Fruit fly (Drosophila melanogaster): ENCODE data around the gene CG32536.

The CG32536 gene

DNA sequence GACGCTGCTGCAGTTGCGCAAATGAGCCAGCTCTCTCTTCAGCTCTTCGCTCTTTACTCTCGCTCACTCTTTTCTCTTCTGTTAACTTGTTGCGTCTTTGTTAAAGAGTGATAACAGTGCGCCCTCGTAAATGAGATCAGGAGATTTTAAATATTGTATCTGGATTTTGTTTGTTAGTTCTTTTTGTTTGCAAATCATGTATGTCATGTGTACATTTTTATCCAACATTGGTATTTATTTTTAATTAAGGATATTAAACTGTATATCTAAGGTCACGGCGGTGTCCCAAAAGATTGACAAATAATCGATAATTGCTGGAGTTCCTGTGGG lies 22.1 kb upstream of the CG32536 start:
- peak; percentile 38 for TF ChIP-seq Eip75B (GFP tag; optimal IDR thresholded peaks at IDR 0.05)
- TF ChIP-seq CG32006 (GFP tag; optimal IDR thresholded peaks at IDR 0.05): peak; percentile 23
- peak; percentile 73 for TF ChIP-seq Met (GFP tag; optimal IDR thresholded peaks at IDR 0.05)
- TF ChIP-seq Eip78C (GFP tag): peak; percentile 90
- peak; percentile 21; the same call in 1 of the 2 replicates for TF ChIP-seq Gug (GFP tag; IDR thresholded peaks at IDR 0.05)
- TF ChIP-seq CG11902 (GFP tag; optimal IDR thresholded peaks at IDR 0.05): peak; percentile 27
- no peak for TF ChIP-seq Blimp-1 (GFP tag; optimal IDR thresholded peaks at IDR 0.05)
- TF ChIP-seq CG1621 (tag; optimal IDR thresholded peaks at IDR 0.05): peak; percentile 27
- TF ChIP-seq CG6792 (GFP tag; optimal IDR thresholded peaks at IDR 0.05): peak; percentile 37
- TF ChIP-seq Ets21C (GFP tag; optimal IDR thresholded peaks at IDR 0.05): peak; percentile 29
- peak; percentile 52 for TF ChIP-seq CG10669 (GFP tag; optimal IDR thresholded peaks at IDR 0.05)
- TF ChIP-seq fd59A (GFP tag; optimal IDR thresholded peaks at IDR 0.05): peak; percentile 43
- no peak for TF ChIP-seq fd85E (GFP tag; optimal IDR thresholded peaks at IDR 0.05)
- TF ChIP-seq CG34406 (GFP tag; optimal IDR thresholded peaks at IDR 0.05): peak; percentile 31
- TF ChIP-seq Lpt (GFP tag; optimal IDR thresholded peaks at IDR 0.05): no peak
- TF ChIP-seq CG8319 (GFP tag; optimal IDR thresholded peaks at IDR 0.05): no peak
- no peak for TF ChIP-seq fkh (GFP tag; optimal IDR thresholded peaks at IDR 0.05)
- TF ChIP-seq CG16779 (tag; optimal IDR thresholded peaks at IDR 0.05): no peak
- peak; percentile 63 for TF ChIP-seq CG8632 (GFP tag; optimal IDR thresholded peaks at IDR 0.05)
- TF ChIP-seq topi (GFP tag; optimal IDR thresholded peaks at IDR 0.05): peak; percentile 66
- peak; percentile 63 for TF ChIP-seq dsx (GFP tag; optimal IDR thresholded peaks at IDR 0.05; ENCODE audit: poor library complexity, severe bottlenecking)
- peak; percentile 39 for TF ChIP-seq CG11762 (GFP tag; optimal IDR thresholded peaks at IDR 0.05; ENCODE audit: insufficient read depth)
- peak; percentile 64 for TF ChIP-seq Hr4 (GFP tag; optimal IDR thresholded peaks at IDR 0.05)
- TF ChIP-seq ss (GFP tag; optimal IDR thresholded peaks at IDR 0.05): peak in 1 of 2 experiments; percentile 37
- TF ChIP-seq CG6163 (GFP tag; IDR thresholded peaks at IDR 0.05): peak; percentile 63; the same call in 1 of the 3 replicates
- TF ChIP-seq dac (GFP tag; optimal IDR thresholded peaks at IDR 0.05): no peak
- peak; percentile 74 for TF ChIP-seq Sox102F (GFP tag; optimal IDR thresholded peaks at IDR 0.05)
- TF ChIP-seq net (GFP tag; optimal IDR thresholded peaks at IDR 0.05): no peak
- peak; percentile 25 for TF ChIP-seq CG6808 (GFP tag; optimal IDR thresholded peaks at IDR 0.05)
- TF ChIP-seq pdm3 (GFP tag; optimal IDR thresholded peaks at IDR 0.05): peak; percentile 69
- TF ChIP-seq Smox (GFP tag; optimal IDR thresholded peaks at IDR 0.05): peak; percentile 51
- TF ChIP-seq CG6276 (GFP tag; optimal IDR thresholded peaks at IDR 0.05): peak; percentile 17
- TF ChIP-seq CG11294 (GFP tag; IDR thresholded peaks at IDR 0.05): peak; percentile 30; the same call in 1 of the 2 replicates
- TF ChIP-seq CG7368 (GFP tag; optimal IDR thresholded peaks at IDR 0.05): peak; percentile 40
- TF ChIP-seq cyc (GFP tag; optimal IDR thresholded peaks at IDR 0.05): peak; percentile 59
- TF ChIP-seq CG4318 (GFP tag; optimal IDR thresholded peaks at IDR 0.05): peak; percentile 16
- peak; percentile 63 for TF ChIP-seq lz (GFP tag; optimal IDR thresholded peaks at IDR 0.05)
- no peak for TF ChIP-seq vri (GFP tag; optimal IDR thresholded peaks at IDR 0.05)
- peak; percentile 46 for TF ChIP-seq CG3919 (GFP tag; optimal IDR thresholded peaks at IDR 0.05)
- TF ChIP-seq CG9139 (GFP tag; optimal IDR thresholded peaks at IDR 0.05): no peak
- peak; percentile 39 for TF ChIP-seq Eip93F (GFP tag; optimal IDR thresholded peaks at IDR 0.05)
- peak; percentile 50 for TF ChIP-seq CG10631 (GFP tag; optimal IDR thresholded peaks at IDR 0.05)
- TF ChIP-seq CG6854 (GFP tag; optimal IDR thresholded peaks at IDR 0.05): no peak
- peak; percentile 39 for TF ChIP-seq OdsH (GFP tag; optimal IDR thresholded peaks at IDR 0.05)
- TF ChIP-seq Hr39 (GFP tag; optimal IDR thresholded peaks at IDR 0.05): peak; percentile 57
- TF ChIP-seq esn (GFP tag; optimal IDR thresholded peaks at IDR 0.05): peak; percentile 52
- peak; percentile 53 for TF ChIP-seq achi (GFP tag; optimal IDR thresholded peaks at IDR 0.05)
- no peak for TF ChIP-seq salr (GFP tag; optimal IDR thresholded peaks at IDR 0.05)
- peak; percentile 80 for TF ChIP-seq eg (GFP tag; IDR thresholded peaks at IDR 0.05)
- peak; percentile 11 for TF ChIP-seq spab (GFP tag; optimal IDR thresholded peaks at IDR 0.05)
- peak; percentile 57 for TF ChIP-seq CG31627 (GFP tag; optimal IDR thresholded peaks at IDR 0.05)
- TF ChIP-seq Ets96B (tag; optimal IDR thresholded peaks at IDR 0.05): peak; percentile 51

Data from whole organism, prepupa.